Worm (Caenorhabditis elegans): ENCODE data around the gene kin-9.

Gene kin-9

DNA sequence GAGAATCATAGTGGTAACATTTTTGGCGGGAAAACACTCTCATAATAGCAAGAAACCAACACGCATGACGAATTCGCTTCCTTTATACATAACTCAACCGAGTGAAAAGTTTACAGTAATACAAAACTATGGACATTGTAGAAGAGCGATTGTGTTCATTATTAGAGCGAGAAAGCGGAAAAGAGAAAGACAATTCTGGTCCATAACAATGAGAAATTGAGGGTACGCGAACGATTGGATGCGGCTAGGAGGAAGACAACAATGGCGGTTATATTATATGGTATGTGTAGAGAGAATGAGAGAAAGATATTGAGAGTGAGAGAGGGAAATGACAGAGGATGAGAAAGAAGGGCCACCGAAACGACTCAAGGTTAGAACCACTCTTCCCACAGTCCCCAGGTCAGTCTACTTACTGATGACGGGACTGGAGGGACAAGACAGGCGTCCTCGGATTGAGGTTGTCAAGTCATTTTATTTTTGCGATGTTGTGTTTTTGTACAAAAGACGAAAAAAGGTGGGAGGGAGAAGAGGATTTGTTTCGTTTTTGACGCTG is 6.2 kb upstream of the kin-9 start:
- TF ChIP-seq hlh-30 (tag; optimal IDR thresholded peaks at IDR 0.05; ENCODE audit: insufficient read depth) = no peak
- TF ChIP-seq zip-5 (tag; optimal IDR thresholded peaks at IDR 0.05) = no peak
- peak; percentile 64 for TF ChIP-seq ceh-31 (tag; optimal IDR thresholded peaks at IDR 0.05)
- no peak for TF ChIP-seq odd-2 (tag; optimal IDR thresholded peaks at IDR 0.05)
- TF ChIP-seq ceh-2 (tag; optimal IDR thresholded peaks at IDR 0.05) = peak; percentile 5
- no peak for TF ChIP-seq nhr-11 (tag; optimal IDR thresholded peaks at IDR 0.05)
- TF ChIP-seq pax-1 (tag; optimal IDR thresholded peaks at IDR 0.05) = no peak
- TF ChIP-seq elt-4 (tag; optimal IDR thresholded peaks at IDR 0.05) = no peak
- no peak for TF ChIP-seq fax-1 (tag; optimal IDR thresholded peaks at IDR 0.05)
- TF ChIP-seq ama-1 (optimal IDR thresholded peaks at IDR 0.05) = no peak
- peak; percentile 32 for TF ChIP-seq nfya-1 (tag; optimal IDR thresholded peaks at IDR 0.05)
- no peak for TF ChIP-seq ttx-3 (tag; optimal IDR thresholded peaks at IDR 0.05)
- TF ChIP-seq sox-2 (GFP tag; IDR thresholded peaks at IDR 0.05) = peak; percentile 88
- no peak for TF ChIP-seq ahr-1 (tag; optimal IDR thresholded peaks at IDR 0.05)
- no peak for TF ChIP-seq pros-1 (tag; optimal IDR thresholded peaks at IDR 0.05)
- no peak for TF ChIP-seq ceh-48 (tag; optimal IDR thresholded peaks at IDR 0.05)
- no peak for TF ChIP-seq pat-9 (tag; optimal IDR thresholded peaks at IDR 0.05)

DNA sequence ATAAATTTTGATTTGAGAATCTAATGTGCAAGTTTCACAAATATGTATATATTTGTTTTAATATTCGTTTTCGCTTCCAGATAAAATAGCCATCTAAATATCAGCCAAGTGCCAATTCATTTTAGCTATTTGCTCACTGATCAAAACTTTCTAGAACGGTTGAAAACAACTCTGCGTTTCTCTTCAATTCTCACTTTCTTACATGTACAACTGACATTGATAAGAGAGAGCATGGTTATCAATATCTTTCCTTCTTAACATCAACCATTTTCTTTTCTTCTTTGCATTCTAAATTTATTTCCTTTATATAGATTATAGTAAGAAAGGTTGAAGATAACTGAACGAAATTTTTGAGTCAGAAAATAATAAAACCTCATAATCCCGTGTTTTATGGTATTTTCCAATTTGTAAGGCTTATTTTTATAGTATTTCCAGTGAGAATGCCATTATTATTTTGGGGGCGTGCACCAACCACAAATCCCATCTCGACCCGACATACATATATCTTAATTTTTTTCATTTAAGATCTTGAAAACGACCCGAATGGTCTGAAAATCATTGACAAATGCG is 4.1 kb upstream of the kin-9 start, which contains the start of gene F08F1.3:
Gene F08F1.3 (plus strand): TSS at position 520 of the 570 bp plus-strand sequence.
- no peak for TF ChIP-seq ceh-2 (tag; optimal IDR thresholded peaks at IDR 0.05)
- no peak for TF ChIP-seq K09A11.1 (tag; optimal IDR thresholded peaks at IDR 0.05; ENCODE audit: insufficient read depth)
- TF ChIP-seq fax-1 (tag; optimal IDR thresholded peaks at IDR 0.05) = no peak
- TF ChIP-seq elt-2 (tag; optimal IDR thresholded peaks at IDR 0.05) = peak; percentile 55

DNA sequence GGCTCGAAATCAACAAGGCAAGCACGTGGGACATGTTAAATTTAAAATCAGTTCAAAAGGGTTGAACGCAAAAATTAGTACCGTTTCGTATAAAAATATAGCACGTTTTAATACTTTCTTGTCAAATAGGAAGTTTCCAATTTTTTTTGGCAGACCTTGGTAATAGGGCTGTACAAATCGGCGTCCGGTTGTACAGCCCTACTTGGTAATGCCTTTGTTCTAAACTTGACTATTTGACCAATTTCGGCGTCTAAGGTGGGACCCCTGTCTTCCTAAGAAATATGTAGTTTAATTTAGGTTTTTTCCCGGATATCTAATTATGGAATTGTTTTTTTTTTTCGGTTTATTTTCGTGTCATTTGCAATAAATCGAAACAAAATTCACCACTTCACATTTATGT is 3.0 kb upstream of the kin-9 start:
- TF ChIP-seq pros-1 (tag; optimal IDR thresholded peaks at IDR 0.05) (no peak), unc-86 (tag; optimal IDR thresholded peaks at IDR 0.05) (no peak), nhr-232 (tag; optimal IDR thresholded peaks at IDR 0.05) (no peak), ahr-1 (tag; optimal IDR thresholded peaks at IDR 0.05) (no peak), sox-2 (GFP tag; IDR thresholded peaks at IDR 0.05) (no peak), pha-4 (tag; optimal IDR thresholded peaks at IDR 0.05) (no peak), fkh-10 (GFP tag; optimal IDR thresholded peaks at IDR 0.05) (no peak), ceh-6 (GFP tag; optimal IDR thresholded peaks at IDR 0.05) (no peak), mec-3 (tag; optimal IDR thresholded peaks at IDR 0.05; ENCODE audit: borderline replicate concordance) (no peak), sdc-2 (tag; optimal IDR thresholded peaks at IDR 0.05) (no peak), ets-4 (tag; optimal IDR thresholded peaks at IDR 0.05) (no peak), madf-2 (tag; optimal IDR thresholded peaks at IDR 0.05) (no peak), ceh-2 (tag; optimal IDR thresholded peaks at IDR 0.05) (no peak), ceh-48 (tag; optimal IDR thresholded peaks at IDR 0.05) (no peak), fkh-6 (tag; optimal IDR thresholded peaks at IDR 0.05) (no peak), hlh-8 (tag; optimal IDR thresholded peaks at IDR 0.05) (no peak), zip-5 (tag; optimal IDR thresholded peaks at IDR 0.05) (no peak), pax-1 (tag; optimal IDR thresholded peaks at IDR 0.05) (no peak)

DNA sequence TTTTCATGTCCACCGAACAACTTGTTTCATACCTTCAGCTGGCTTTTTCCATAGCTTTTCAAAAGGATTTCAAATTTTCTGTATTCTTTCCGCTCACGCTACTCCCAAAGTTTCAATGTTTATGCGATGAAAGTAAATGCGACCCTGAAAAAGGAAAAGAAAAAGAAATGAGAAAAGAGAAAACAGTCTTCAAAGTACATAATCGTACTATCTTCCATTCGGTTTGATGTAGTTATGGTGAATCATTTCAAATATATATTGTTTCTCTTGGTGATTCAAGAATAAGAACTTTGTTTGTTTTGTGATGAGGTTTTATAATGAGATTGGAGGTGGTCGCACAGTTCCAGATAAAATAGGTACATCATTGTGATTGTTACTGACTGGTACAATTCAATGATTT is 6.3 kb downstream of the kin-9 start:
- TF ChIP-seq K09A11.1 (tag; optimal IDR thresholded peaks at IDR 0.05; ENCODE audit: insufficient read depth) = no peak
- TF ChIP-seq sox-2 (GFP tag; IDR thresholded peaks at IDR 0.05) = no peak
- TF ChIP-seq unc-42 (tag; optimal IDR thresholded peaks at IDR 0.05) = no peak
- no peak for TF ChIP-seq pqm-1 (tag; optimal IDR thresholded peaks at IDR 0.05)
- TF ChIP-seq ceh-2 (tag; optimal IDR thresholded peaks at IDR 0.05) = no peak
- no peak for TF ChIP-seq npax-4 (tag; optimal IDR thresholded peaks at IDR 0.05)
- TF ChIP-seq fkh-6 (tag; optimal IDR thresholded peaks at IDR 0.05) = no peak
- no peak for TF ChIP-seq T23F11.4 (GFP tag; optimal IDR thresholded peaks at IDR 0.05)
- TF ChIP-seq pros-1 (tag; optimal IDR thresholded peaks at IDR 0.05) = no peak
- no peak for TF ChIP-seq ceh-14 (tag; optimal IDR thresholded peaks at IDR 0.05)
- no peak for TF ChIP-seq hlh-30 (tag; optimal IDR thresholded peaks at IDR 0.05; ENCODE audit: insufficient read depth)
- TF ChIP-seq madf-2 (tag; optimal IDR thresholded peaks at IDR 0.05) = no peak
- no peak for TF ChIP-seq che-1 (tag; optimal IDR thresholded peaks at IDR 0.05)
- no peak for TF ChIP-seq ceh-19 (GFP tag; optimal IDR thresholded peaks at IDR 0.05)
- no peak for TF ChIP-seq eyg-1 (tag; optimal IDR thresholded peaks at IDR 0.05)
- TF ChIP-seq elt-4 (tag; optimal IDR thresholded peaks at IDR 0.05) = no peak
- TF ChIP-seq hlh-15 (tag; optimal IDR thresholded peaks at IDR 0.05) = no peak

All from whole organism, late embryonic.